Worm (Caenorhabditis elegans): Measurements from ENCODE around the gene str-135.

str-135 gene

ce11 chrV:8288125-8288806, 7.6 kb upstream of the str-135 start:
- TF ChIP-seq nhr-11 (tag; optimal IDR thresholded peaks at IDR 0.05) (no peak), unc-62 (GFP tag; optimal IDR thresholded peaks at IDR 0.05 in 1 of 2) (no peak), unc-62 (tag; optimal IDR thresholded peaks at IDR 0.05) (no peak), nhr-76 (tag; optimal IDR thresholded peaks at IDR 0.05) (no peak), ceh-82 (tag; optimal IDR thresholded peaks at IDR 0.05) (no peak), F49E8.2 (tag; optimal IDR thresholded peaks at IDR 0.05; ENCODE audit: borderline replicate concordance) (no peak), zip-2 (tag; optimal IDR thresholded peaks at IDR 0.05) (no peak), hlh-30 (tag; optimal IDR thresholded peaks at IDR 0.05; ENCODE audit: insufficient read depth) (peak; percentile 66), snpc-4 (tag; optimal IDR thresholded peaks at IDR 0.05) (no peak), aly-2 (tag; optimal IDR thresholded peaks at IDR 0.05) (no peak), F37D6.2 (tag; optimal IDR thresholded peaks at IDR 0.05) (no peak), pqm-1 (tag; optimal IDR thresholded peaks at IDR 0.05) (no peak), hmg-1.1 (GFP tag; IDR thresholded peaks at IDR 0.05) (no peak; the same call in 1 of the 2 replicates), nhr-48 (tag; optimal IDR thresholded peaks at IDR 0.05) (peak; percentile 94), dmd-6 (GFP tag; IDR thresholded peaks at IDR 0.05) (peak; percentile 22; the same call in 1 of the 2 replicates), daf-16 (GFP tag; optimal IDR thresholded peaks at IDR 0.05) (peak in 1 of 2 experiments; percentile 17), daf-16 (tag; optimal IDR thresholded peaks at IDR 0.05) (no peak), nhr-25 (tag; optimal IDR thresholded peaks at IDR 0.05; ENCODE audit: borderline replicate concordance, insufficient read depth) (no peak), lin-29 (GFP tag; IDR thresholded peaks at IDR 0.05) (no peak), jun-1 (tag; optimal IDR thresholded peaks at IDR 0.05) (no peak), arid-1 (GFP tag; conservative IDR thresholded peaks at IDR 0.05) (no peak), Y48G9A.11 (GFP tag; IDR thresholded peaks at IDR 0.05) (no peak), daf-8 (GFP tag; IDR thresholded peaks at IDR 0.05) (no peak), aha-1 (tag) (peak; percentile 92), rbr-2 (tag; optimal IDR thresholded peaks at IDR 0.05) (no peak), hif-1 (tag; optimal IDR thresholded peaks at IDR 0.05) (peak in 1 of 2 experiments; percentile 78), egl-27 (tag; optimal IDR thresholded peaks at IDR 0.05) (no peak), ctbp-1 (GFP tag; IDR thresholded peaks at IDR 0.05) (peak; percentile 50; the same call in 1 of the 2 replicates)

DNA sequence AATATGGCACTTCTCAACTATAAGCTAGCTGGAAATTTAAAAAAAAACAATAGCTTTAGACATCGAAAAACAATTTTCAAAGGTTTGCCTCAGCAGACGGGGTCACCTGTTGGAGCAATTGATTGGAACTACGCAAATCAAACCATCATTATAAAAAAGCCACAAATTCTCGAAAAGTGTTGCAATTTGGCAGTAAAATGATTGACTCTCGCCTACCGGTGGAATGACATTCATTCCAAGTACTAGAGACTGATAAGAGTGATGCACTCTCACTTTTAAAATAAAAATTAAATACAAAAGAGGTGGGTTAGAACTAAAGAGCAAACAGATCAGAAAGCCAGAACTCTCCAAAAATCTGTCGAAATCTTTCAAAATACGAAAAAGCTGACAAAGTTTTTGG, 4.8 kb upstream of the str-135 start:
- TF ChIP-seq Y105C5A.15 (GFP tag; IDR thresholded peaks at IDR 0.05) (no peak), D1046.2 (GFP tag; IDR thresholded peaks at IDR 0.05) (no peak), lin-15B (tag; optimal IDR thresholded peaks at IDR 0.05) (no peak), lin-13 (GFP tag; optimal IDR thresholded peaks at IDR 0.05) (no peak), R02D3.7 (tag; optimal IDR thresholded peaks at IDR 0.05) (no peak), nhr-42 (GFP tag; IDR thresholded peaks at IDR 0.05) (no peak), dmd-6 (GFP tag; IDR thresholded peaks at IDR 0.05) (peak; percentile 58; the same call in 1 of the 2 replicates), spr-1 (tag; optimal IDR thresholded peaks at IDR 0.05) (no peak), ctbp-1 (GFP tag; IDR thresholded peaks at IDR 0.05) (no peak), nhr-10 (tag; optimal IDR thresholded peaks at IDR 0.05) (no peak), nhr-6 (tag; optimal IDR thresholded peaks at IDR 0.05) (no peak), daf-12 (tag; optimal IDR thresholded peaks at IDR 0.05) (no peak), nhr-28 (tag; optimal IDR thresholded peaks at IDR 0.05) (peak; percentile 26), egl-43 (GFP tag; IDR thresholded peaks at IDR 0.05) (no peak)

ce11 chrV:8284800-8285199, 4.1 kb upstream of the str-135 start, which contains the start of gene slc-17.5:
Gene slc-17.5 (minus strand): TSS chrV:8284900.
- TF ChIP-seq T26A8.4 (GFP tag; IDR thresholded peaks at IDR 0.05) (no peak), unc-62 (GFP tag; optimal IDR thresholded peaks at IDR 0.05 in 1 of 2) (peak in 1 of 2 experiments; percentile 78), unc-62 (tag; optimal IDR thresholded peaks at IDR 0.05) (no peak), spr-3 (GFP tag; optimal IDR thresholded peaks at IDR 0.05) (no peak)

Measured in whole organism, L4 larva.